Fruit fly (Drosophila melanogaster) whole organism: ENCODE measurements around the gene CG6793.

Experiments
- CG8478 ChIP-seq: fragments of >200 bp; optimal IDR thresholded peaks from 2 replicates; lab custom pipeline; 2018; ENCODE audit warnings: inconsistent platforms
- Dll ChIP-seq: fragments of >200 bp; optimal IDR thresholded peaks from 2 replicates; lab custom pipeline; 2017
- EcR ChIP-seq, 2 experiments: fragments of >200 bp; optimal IDR thresholded peaks; 2 replicates each; lab custom pipeline; 2017; ENCODE audit warnings: missing biosample characterization in 2 of 2, missing genetic modification characterization in 2 of 2, missing genetic modification reagents in 2 of 2
- pan ChIP-seq: fragments of >200 bp; optimal IDR thresholded peaks from 2 replicates; lab custom pipeline; 2017
- psq ChIP-seq: fragments of >200 bp; optimal IDR thresholded peaks from 2 replicates; lab custom pipeline; 2017
- usp ChIP-seq: fragments of >200 bp; optimal IDR thresholded peaks from 2 replicates; lab custom pipeline; 2017; ENCODE audit warnings: missing biosample characterization, missing genetic modification characterization, mixed read lengths

Gene CG6793

dm6 chr3L:12042087-12042486 is at the start of gene CG6793:
Gene CG6793 (plus strand): TSS chr3L:12042387.
- no peak for TF ChIP-seq usp (GFP tag; lab: Kevin White, UChicago)
- no peak for TF ChIP-seq pan (lab: Kevin White, UChicago)
- no peak for TF ChIP-seq Dll (lab: Kevin White, UChicago)
- TF ChIP-seq CG8478 (lab: Kevin White, UChicago): no peak
- no peak for TF ChIP-seq psq
- TF ChIP-seq EcR (GFP tag; optimal IDR thresholded peaks at IDR 0.05; lab: Kevin White, UChicago): no peak

dm6 chr3L:11992960-11993359 is 49.2 kb upstream of the CG6793 start, which contains the start of gene viaf:
Gene viaf (minus strand): TSS chr3L:11993179.
- TF ChIP-seq Dll (lab: Kevin White, UChicago): no peak
- no peak for TF ChIP-seq CG8478 (lab: Kevin White, UChicago)
- TF ChIP-seq pan (lab: Kevin White, UChicago): no peak
- TF ChIP-seq psq: no peak
- no peak for TF ChIP-seq EcR (GFP tag; optimal IDR thresholded peaks at IDR 0.05; lab: Kevin White, UChicago)
- TF ChIP-seq usp (GFP tag; lab: Kevin White, UChicago): no peak

dm6 chr3L:11997959-11998358 is 44.2 kb upstream of the CG6793 start, which contains the start of gene Grip163:
Gene Grip163 (minus strand): TSS chr3L:11998138.
- no peak for TF ChIP-seq CG8478 (lab: Kevin White, UChicago)
- no peak for TF ChIP-seq pan (lab: Kevin White, UChicago)
- TF ChIP-seq Dll (lab: Kevin White, UChicago): no peak
- no peak for TF ChIP-seq psq
- no peak for TF ChIP-seq EcR (GFP tag; optimal IDR thresholded peaks at IDR 0.05; lab: Kevin White, UChicago)
- TF ChIP-seq usp (GFP tag; lab: Kevin White, UChicago): no peak

dm6 chr3L:12002321-12003248 is 39.6 kb upstream of the CG6793 start, which contains the start of the genes Pop2 and CG6928:
Gene Pop2 (minus strand): TSS chr3L:12002915.
Gene CG6928 (plus strand): TSS chr3L:12003155.
- TF ChIP-seq pan (lab: Kevin White, UChicago) (no peak), EcR (GFP tag; optimal IDR thresholded peaks at IDR 0.05; lab: Kevin White, UChicago) (no peak), Dll (lab: Kevin White, UChicago) (no peak), usp (GFP tag; lab: Kevin White, UChicago) (no peak), CG8478 (lab: Kevin White, UChicago) (no peak), psq (no peak)

dm6 chr3L:12003457-12003856 is 38.7 kb upstream of the CG6793 start:
- TF ChIP-seq pan (lab: Kevin White, UChicago) (no peak), CG8478 (lab: Kevin White, UChicago) (no peak), Dll (lab: Kevin White, UChicago) (no peak), EcR (GFP tag; optimal IDR thresholded peaks at IDR 0.05; lab: Kevin White, UChicago) (no peak), usp (GFP tag; lab: Kevin White, UChicago) (no peak), psq (no peak)

dm6 chr3L:12004136-12004535 is 38.1 kb upstream of the CG6793 start:
- no peak for TF ChIP-seq Dll (lab: Kevin White, UChicago)
- no peak for TF ChIP-seq EcR (GFP tag; optimal IDR thresholded peaks at IDR 0.05; lab: Kevin White, UChicago)
- no peak for TF ChIP-seq psq
- TF ChIP-seq usp (GFP tag; lab: Kevin White, UChicago): no peak

dm6 chr3L:12007945-12008344 is 34.2 kb upstream of the CG6793 start:
- TF ChIP-seq EcR (GFP tag; optimal IDR thresholded peaks at IDR 0.05; lab: Kevin White, UChicago) (no peak), Dll (lab: Kevin White, UChicago) (no peak), CG8478 (lab: Kevin White, UChicago) (no peak), psq (no peak), usp (GFP tag; lab: Kevin White, UChicago) (no peak), pan (lab: Kevin White, UChicago) (no peak)

- no peak for TF ChIP-seq CG8478 (lab: Kevin White, UChicago)
- TF ChIP-seq Dll (lab: Kevin White, UChicago): no peak
- TF ChIP-seq psq: no peak
- no peak for TF ChIP-seq usp (GFP tag; lab: Kevin White, UChicago)
- no peak for TF ChIP-seq pan (lab: Kevin White, UChicago)
- TF ChIP-seq EcR (GFP tag; optimal IDR thresholded peaks at IDR 0.05; lab: Kevin White, UChicago): no peak
Measured at dm6 chr3L:12013698-12014097, 28.5 kb upstream of the CG6793 start.

dm6 chr3L:12014272-12014671 is 27.9 kb upstream of the CG6793 start:
- TF ChIP-seq usp (GFP tag; lab: Kevin White, UChicago) (no peak), EcR (GFP tag; optimal IDR thresholded peaks at IDR 0.05; lab: Kevin White, UChicago) (no peak)

dm6 chr3L:12016186-12016585 is 26.0 kb upstream of the CG6793 start:
- no peak for TF ChIP-seq usp (GFP tag; lab: Kevin White, UChicago)
- no peak for TF ChIP-seq EcR (GFP tag; optimal IDR thresholded peaks at IDR 0.05; lab: Kevin White, UChicago)
- TF ChIP-seq Dll (lab: Kevin White, UChicago): no peak
- TF ChIP-seq psq: no peak
- no peak for TF ChIP-seq CG8478 (lab: Kevin White, UChicago)
- no peak for TF ChIP-seq pan (lab: Kevin White, UChicago)

- TF ChIP-seq Dll (lab: Kevin White, UChicago) (no peak), psq (no peak), pan (lab: Kevin White, UChicago) (no peak), usp (GFP tag; lab: Kevin White, UChicago) (no peak), CG8478 (lab: Kevin White, UChicago) (no peak), EcR (GFP tag; optimal IDR thresholded peaks at IDR 0.05; lab: Kevin White, UChicago) (no peak)
Measured at dm6 chr3L:12021903-12022302, 20.3 kb upstream of the CG6793 start.
